Worm (Caenorhabditis elegans): ENCODE data around the gene ZC15.3.

ce11 chrV:20279309-20279708 lies 24.1 kb upstream of the ZC15.3 start:
- no peak for TF ChIP-seq Y116A8C.19 (tag; optimal IDR thresholded peaks at IDR 0.05; ENCODE audit: borderline replicate concordance)
- TF ChIP-seq C34B4.2 (tag; optimal IDR thresholded peaks at IDR 0.05), result no peak
- TF ChIP-seq tbx-2 (tag; optimal IDR thresholded peaks at IDR 0.05), result no peak
- no peak for TF ChIP-seq ama-1 (optimal IDR thresholded peaks at IDR 0.05)
- TF ChIP-seq mdl-1 (tag; optimal IDR thresholded peaks at IDR 0.05), result no peak
- TF ChIP-seq lin-13 (GFP tag; optimal IDR thresholded peaks at IDR 0.05), result no peak
- no peak for TF ChIP-seq nhr-28 (tag; optimal IDR thresholded peaks at IDR 0.05)
- TF ChIP-seq nhr-237 (tag; optimal IDR thresholded peaks at IDR 0.05), result no peak
- no peak for TF ChIP-seq fos-1 (tag; optimal IDR thresholded peaks at IDR 0.05)
- no peak for TF ChIP-seq zag-1 (tag; optimal IDR thresholded peaks at IDR 0.05)
- no peak for TF ChIP-seq lin-15B (tag; optimal IDR thresholded peaks at IDR 0.05)
- no peak for TF ChIP-seq aly-2 (tag; optimal IDR thresholded peaks at IDR 0.05)
- TF ChIP-seq egl-27 (tag; optimal IDR thresholded peaks at IDR 0.05), result no peak
- TF ChIP-seq lin-14 (GFP tag; optimal IDR thresholded peaks at IDR 0.05), result no peak

Measured in whole organism, L1 larva.